Fruit fly (Drosophila melanogaster) whole organism, embryonic: ENCODE measurements around the gene Mad.

ENCODE experiments used
- Asciz ChIP-seq: fragments of 200-800 bp; sonication (Bioruptor generic); optimal IDR thresholded peaks from 2 replicates; lab custom pipeline; 2017; ENCODE audit warnings: missing biosample characterization, mild to moderate bottlenecking, missing genetic modification characterization, missing genetic modification reagents
- CG10431 ChIP-seq: fragments of 200-800 bp; sonication (Bioruptor generic); optimal IDR thresholded peaks from 3 replicates; lab custom pipeline; 2018; ENCODE audit warnings: missing biosample characterization, mild to moderate bottlenecking, missing genetic modification characterization
- CG11085 ChIP-seq: fragments of 200-800 bp; sonication (Bioruptor generic); IDR thresholded peaks from 2 replicates; pipeline ENCODE4 v1.3.6; 2022; ENCODE audit warnings: missing biosample characterization, missing genetic modification characterization
- CG12299 ChIP-seq: fragments of 200-800 bp; sonication (Bioruptor generic); optimal IDR thresholded peaks from 2 replicates; lab custom pipeline; 2018; ENCODE audit warnings: missing biosample characterization, mild to moderate bottlenecking, missing genetic modification characterization
- CG1602 ChIP-seq: fragments of 200-800 bp; sonication (Bioruptor generic); optimal IDR thresholded peaks from 3 replicates; lab custom pipeline; 2016; ENCODE audit warnings: missing biosample characterization, missing genetic modification characterization
- CG1647 ChIP-seq: fragments of 200-800 bp; sonication (Bioruptor generic); optimal IDR thresholded peaks from 3 replicates; lab custom pipeline; 2016; ENCODE audit warnings: missing biosample characterization, missing genetic modification characterization
- CG17186 ChIP-seq: fragments of 200-800 bp; sonication (Bioruptor generic); optimal IDR thresholded peaks from 3 replicates; lab custom pipeline; 2017; ENCODE audit warnings: missing biosample characterization, missing genetic modification reagents, missing genetic modification characterization
- CG17912 ChIP-seq: fragments of 200-800 bp; sonication (Bioruptor generic); optimal IDR thresholded peaks from 2 replicates; lab custom pipeline; 2018; ENCODE audit warnings: missing biosample characterization, mild to moderate bottlenecking, missing genetic modification characterization
- CG18599 ChIP-seq: fragments of 200-800 bp; sonication (Bioruptor generic); optimal IDR thresholded peaks from 3 replicates; lab custom pipeline; 2017; ENCODE audit warnings: missing biosample characterization, missing genetic modification characterization, mild to moderate bottlenecking, moderate library complexity, missing genetic modification reagents
- CG2120 ChIP-seq: fragments of 200-800 bp; sonication (Bioruptor generic); optimal IDR thresholded peaks from 3 replicates; lab custom pipeline; 2016; ENCODE audit warnings: missing biosample characterization, missing genetic modification characterization
- CG2202 ChIP-seq: fragments of 200-800 bp; sonication (Bioruptor generic); optimal IDR thresholded peaks from 2 replicates; lab custom pipeline; 2018; ENCODE audit warnings: missing biosample characterization, mild to moderate bottlenecking, missing genetic modification characterization
- CG2678 ChIP-seq: fragments of 200-800 bp; sonication (Bioruptor generic); optimal IDR thresholded peaks from 3 replicates; lab custom pipeline; 2019; ENCODE audit warnings: missing biosample characterization, mild to moderate bottlenecking, missing genetic modification characterization, moderate library complexity
- CG31441 ChIP-seq: fragments of 200-800 bp; sonication (Bioruptor generic); IDR thresholded peaks from 2 replicates; pipeline ENCODE4 v1.3.6; 2022; ENCODE audit warnings: missing biosample characterization, missing genetic modification characterization
- CG32772 ChIP-seq: fragments of 200-800 bp; sonication (Bioruptor generic); IDR thresholded peaks from 2 replicates; pipeline ENCODE4 v1.3.6; 2022; ENCODE audit warnings: missing biosample characterization, missing genetic modification characterization
- CG3281 ChIP-seq: fragments of 200-800 bp; sonication (Bioruptor generic); optimal IDR thresholded peaks from 3 replicates; lab custom pipeline; 2017; ENCODE audit warnings: missing biosample characterization, mild to moderate bottlenecking, missing genetic modification characterization
- CG33557 ChIP-seq: fragments of 200-800 bp; sonication (Bioruptor generic); optimal IDR thresholded peaks from 2 replicates; lab custom pipeline; 2019; ENCODE audit warnings: missing biosample characterization, mild to moderate bottlenecking, missing genetic modification characterization, moderate library complexity
- CG3995 ChIP-seq: fragments of 200-800 bp; sonication (Bioruptor generic); optimal IDR thresholded peaks from 3 replicates; lab custom pipeline; 2016; ENCODE audit warnings: missing biosample characterization, missing genetic modification characterization
- CG4404 ChIP-seq: fragments of 200-800 bp; sonication (Bioruptor generic); IDR thresholded peaks from 2 replicates; pipeline ENCODE4 v1.3.6; 2022; ENCODE audit warnings: missing biosample characterization, missing genetic modification characterization
- CG4820 ChIP-seq: fragments of 200-800 bp; sonication (Bioruptor generic); optimal IDR thresholded peaks from 3 replicates; lab custom pipeline; 2016; ENCODE audit warnings: missing biosample characterization, missing genetic modification characterization
- CG5245 ChIP-seq: fragments of 200-800 bp; sonication (Bioruptor generic); optimal IDR thresholded peaks from 3 replicates; lab custom pipeline; 2016; ENCODE audit warnings: missing biosample characterization, missing genetic modification characterization
- D19A ChIP-seq: fragments of 200-800 bp; optimal IDR thresholded peaks from 3 replicates; lab custom pipeline; 2019; ENCODE audit warnings: missing biosample characterization, mild to moderate bottlenecking, missing genetic modification characterization, moderate library complexity
- Dad ChIP-seq: fragments of 200-800 bp; sonication (Bioruptor generic); optimal IDR thresholded peaks from 3 replicates; lab custom pipeline; 2016; ENCODE audit warnings: missing biosample characterization, missing genetic modification characterization
- E2f1 ChIP-seq: fragments of 200-800 bp; sonication (Bioruptor generic); IDR thresholded peaks from 2 replicates; pipeline ENCODE4 v1.3.6; 2022; ENCODE audit warnings: missing biosample characterization, missing genetic modification characterization
- H2.0 ChIP-seq: fragments of 200-800 bp; sonication (Bioruptor generic); IDR thresholded peaks from 2 replicates; pipeline ENCODE4 v1.3.6; 2022; ENCODE audit warnings: missing biosample characterization, missing genetic modification characterization
- HmgZ ChIP-seq: fragments of 200-800 bp; sonication (Bioruptor generic); optimal IDR thresholded peaks from 2 replicates; lab custom pipeline; 2018; ENCODE audit warnings: missing biosample characterization, mild to moderate bottlenecking, missing genetic modification characterization
- Hr39 ChIP-seq: fragments of >200 bp; optimal IDR thresholded peaks from 2 replicates; lab custom pipeline; 2017
- Opbp ChIP-seq: fragments of 200-800 bp; sonication (Bioruptor generic); IDR thresholded peaks from 3 replicates; pipeline ENCODE4 v1.3.6; 2022; ENCODE audit warnings: missing biosample characterization, missing genetic modification characterization; ENCODE audit not compliant: partially characterized antibody
- Poxn ChIP-seq: fragments of 200-800 bp; sonication (Bioruptor generic); IDR thresholded peaks from 2 replicates; pipeline ENCODE4 v1.3.6; 2022; ENCODE audit warnings: missing biosample characterization, missing genetic modification characterization
- TFAM ChIP-seq: fragments of 200-800 bp; sonication (Bioruptor generic); optimal IDR thresholded peaks from 2 replicates; lab custom pipeline; 2017; ENCODE audit warnings: missing biosample characterization, missing genetic modification characterization, inconsistent platforms
- Taf1 ChIP-seq: fragments of 200-800 bp; sonication (Bioruptor generic); IDR thresholded peaks from 2 replicates; pipeline ENCODE4 v1.3.6; 2022; ENCODE audit warnings: missing biosample characterization, missing genetic modification characterization
- Trl ChIP-seq, 3 experiments: fragments of >200 bp in 2 of 3; fragments of 200-800 bp in 1 of 3; sonication (Bioruptor generic) in 1 of 3; optimal IDR thresholded peaks; 2 replicates in 1 of 3; 3 replicates in 2 of 3; lab custom pipeline; 2016 to 2017; ENCODE audit warnings: missing biosample characterization in 1 of 3, missing genetic modification characterization in 1 of 3
- al ChIP-seq: fragments of 200-800 bp; sonication (Bioruptor generic); IDR thresholded peaks from 2 replicates; pipeline ENCODE4 v1.3.6; 2022; ENCODE audit warnings: missing biosample characterization, missing genetic modification characterization
- amos ChIP-seq: fragments of 200-800 bp; sonication (Bioruptor generic); IDR thresholded peaks from 2 replicates; pipeline ENCODE4 v1.3.6; 2022; ENCODE audit warnings: missing biosample characterization, missing genetic modification characterization; ENCODE audit not compliant: partially characterized antibody
- ara ChIP-seq: fragments of 200-800 bp; sonication (Bioruptor generic); IDR thresholded peaks from 2 replicates; pipeline ENCODE4 v1.3.6; 2022; ENCODE audit warnings: missing biosample characterization, missing genetic modification characterization
- btn ChIP-seq: fragments of 200-800 bp; sonication (Bioruptor generic); optimal IDR thresholded peaks from 2 replicates; lab custom pipeline; 2016; ENCODE audit warnings: missing biosample characterization, missing genetic modification characterization
- cas ChIP-seq: fragments of 200-800 bp; sonication (Bioruptor generic); IDR thresholded peaks from 2 replicates; pipeline ENCODE4 v1.3.6; 2022; ENCODE audit warnings: missing biosample characterization, missing genetic modification characterization
- chif ChIP-seq, 2 experiments: fragments of 200-800 bp; sonication (Bioruptor generic); optimal IDR thresholded peaks; 3 replicates each; lab custom pipeline; 2016; ENCODE audit warnings: missing biosample characterization in 2 of 2, missing genetic modification characterization in 2 of 2
- dm ChIP-seq: fragments of 200-800 bp; sonication (Bioruptor generic); optimal IDR thresholded peaks from 3 replicates; lab custom pipeline; 2016; ENCODE audit warnings: missing biosample characterization, missing genetic modification characterization
- en ChIP-seq: fragments of 200-800 bp; sonication (Bioruptor generic); optimal IDR thresholded peaks from 2 replicates; lab custom pipeline; 2016; ENCODE audit warnings: missing biosample characterization, missing genetic modification characterization
- gcm ChIP-seq: fragments of 200-800 bp; sonication (Bioruptor generic); optimal IDR thresholded peaks from 2 replicates; lab custom pipeline; 2019; ENCODE audit warnings: missing biosample characterization, mild to moderate bottlenecking, missing genetic modification characterization, moderate library complexity
- gfzf ChIP-seq: fragments of 200-800 bp; sonication (Bioruptor generic); optimal IDR thresholded peaks from 2 replicates; lab custom pipeline; 2016; ENCODE audit warnings: missing biosample characterization, mild to moderate bottlenecking, missing genetic modification characterization, moderate library complexity
- ind ChIP-seq: fragments of 200-800 bp; sonication (Bioruptor generic); optimal IDR thresholded peaks from 3 replicates; lab custom pipeline; 2016; ENCODE audit warnings: missing biosample characterization, missing genetic modification characterization
- jing ChIP-seq: fragments of 200-800 bp; sonication (Bioruptor generic); optimal IDR thresholded peaks from 2 replicates; lab custom pipeline; 2018; ENCODE audit warnings: missing biosample characterization, mild to moderate bottlenecking, missing genetic modification characterization
- ken ChIP-seq: fragments of 200-800 bp; sonication (Bioruptor generic); IDR thresholded peaks from 3 replicates; pipeline ENCODE4 v1.3.6; 2022; ENCODE audit warnings: missing biosample characterization, missing genetic modification characterization
- kni ChIP-seq: fragments of 200-800 bp; sonication (Bioruptor generic); optimal IDR thresholded peaks from 3 replicates; lab custom pipeline; 2017; ENCODE audit warnings: mild to moderate bottlenecking, missing biosample characterization, missing genetic modification reagents, missing genetic modification characterization
- lab ChIP-seq: fragments of 200-800 bp; sonication (Bioruptor generic); optimal IDR thresholded peaks from 3 replicates; lab custom pipeline; 2017; ENCODE audit warnings: missing biosample characterization, missing genetic modification characterization, mild to moderate bottlenecking, moderate library complexity, missing genetic modification reagents
- phol ChIP-seq: fragments of 200-800 bp; sonication (Bioruptor generic); optimal IDR thresholded peaks from 3 replicates; lab custom pipeline; 2018; ENCODE audit warnings: missing biosample characterization, mild to moderate bottlenecking, missing genetic modification characterization, moderate library complexity
- psq ChIP-seq: fragments of 200-800 bp; sonication (Bioruptor generic); optimal IDR thresholded peaks from 2 replicates; lab custom pipeline; 2017; ENCODE audit warnings: missing biosample characterization, missing genetic modification characterization
- scrt ChIP-seq: fragments of 200-800 bp; sonication (Bioruptor generic); optimal IDR thresholded peaks from 2 replicates; lab custom pipeline; 2018; ENCODE audit warnings: missing biosample characterization, mild to moderate bottlenecking, missing genetic modification characterization, moderate library complexity
- sima ChIP-seq: fragments of 200-800 bp; sonication (Bioruptor generic); optimal IDR thresholded peaks from 2 replicates; lab custom pipeline; 2016; ENCODE audit warnings: missing biosample characterization, missing genetic modification characterization
- wek ChIP-seq: fragments of 200-800 bp; sonication (Bioruptor generic); optimal IDR thresholded peaks from 3 replicates; lab custom pipeline; 2018; ENCODE audit warnings: missing biosample characterization, mild to moderate bottlenecking, missing genetic modification characterization, moderate library complexity
- zfh2 ChIP-seq: fragments of 200-800 bp; sonication (Bioruptor generic); optimal IDR thresholded peaks from 2 replicates; lab custom pipeline; 2016; ENCODE audit warnings: missing biosample characterization, missing genetic modification characterization

Mad gene

dm6 chr2L:3100812-3101211, 58.6 kb downstream of the Mad start (continued):
- peak; percentile 32 for TF ChIP-seq CG18599
- TF ChIP-seq CG31441 (GFP tag; lab: Robert Waterston, UW) = peak; percentile 52
- TF ChIP-seq lab (GFP tag; lab: Kevin White, UChicago) = peak; percentile 30
- TF ChIP-seq CG4820 (GFP tag; lab: Kevin White, UChicago) = no peak
- TF ChIP-seq gcm (GFP tag; lab: Kevin White, UChicago) = no peak
- no peak for TF ChIP-seq cas
- peak; percentile 73 for TF ChIP-seq CG32772
- TF ChIP-seq Poxn = no peak
- no peak for TF ChIP-seq jing (GFP tag; lab: Kevin White, UChicago)
- no peak for TF ChIP-seq CG2120 (GFP tag; lab: Kevin White, UChicago)
- TF ChIP-seq Taf1 = no peak
- TF ChIP-seq E2f1 = 0 out of 2 replicates have a peak, but pooled peaks have one; percentile 13
- TF ChIP-seq D19A = peak; percentile 43
- no peak for TF ChIP-seq dm (GFP tag; lab: Kevin White, UChicago)
- TF ChIP-seq HmgZ (tag; lab: Kevin White, UChicago) = peak; percentile 2
- TF ChIP-seq H2.0 (GFP tag; lab: Robert Waterston, UW) = peak; percentile 62
- TF ChIP-seq kni = no peak
- TF ChIP-seq CG2202 (tag; lab: Kevin White, UChicago) = no peak
- no peak for TF ChIP-seq CG3995 (GFP tag; lab: Kevin White, UChicago)
- no peak for TF ChIP-seq CG1647 (GFP tag; lab: Kevin White, UChicago)
- no peak for TF ChIP-seq CG33557 (GFP tag; lab: Kevin White, UChicago)
- TF ChIP-seq btn (GFP tag; lab: Kevin White, UChicago) = no peak
- no peak for TF ChIP-seq Trl (optimal IDR thresholded peaks at IDR 0.05; lab: Kevin White, UChicago)
- no peak for TF ChIP-seq Trl (GFP tag; optimal IDR thresholded peaks at IDR 0.05; lab: Kevin White, UChicago)
- peak; percentile 12 for TF ChIP-seq Dad (GFP tag; lab: Kevin White, UChicago)
- TF ChIP-seq CG17186 (GFP tag; lab: Kevin White, UChicago) = no peak
- no peak for TF ChIP-seq psq
- TF ChIP-seq al (GFP tag; lab: Robert Waterston, UW) = 0 out of 2 replicates have a peak, but pooled peaks have one; percentile 9
- TF ChIP-seq wek = no peak
- TF ChIP-seq Opbp = no peak
- no peak for TF ChIP-seq CG3281
- TF ChIP-seq CG4404 (GFP tag; lab: Robert Waterston, UW) = no peak
- TF ChIP-seq CG2678 (tag; lab: Kevin White, UChicago) = peak; percentile 57
- no peak for TF ChIP-seq CG5245
- no peak for TF ChIP-seq gfzf
- TF ChIP-seq CG12299 (tag; lab: Kevin White, UChicago) = no peak
- TF ChIP-seq zfh2 (GFP tag; lab: Kevin White, UChicago) = no peak
- peak; percentile 38 for TF ChIP-seq Asciz (GFP tag; lab: Kevin White, UChicago)
- TF ChIP-seq phol (tag; lab: Kevin White, UChicago) = peak; percentile 48
- no peak for TF ChIP-seq sima
- no peak for TF ChIP-seq scrt (GFP tag; lab: Kevin White, UChicago)
- peak; percentile 54 for TF ChIP-seq ara
- TF ChIP-seq ind = peak; percentile 23
- TF ChIP-seq CG11085 (GFP tag; lab: Robert Waterston, UW) = no peak
- no peak for TF ChIP-seq en (GFP tag; lab: Kevin White, UChicago)
- no peak for TF ChIP-seq CG10431 (GFP tag; lab: Kevin White, UChicago)
- TF ChIP-seq TFAM = no peak
- TF ChIP-seq chif (GFP tag; optimal IDR thresholded peaks at IDR 0.05; lab: Kevin White, UChicago) = peak in 1 of 2 experiments; percentile 19
- no peak for TF ChIP-seq amos (GFP tag; lab: Robert Waterston, UW)
- no peak for TF ChIP-seq CG17912 (GFP tag; lab: Kevin White, UChicago)
- peak; percentile 78; the same call in 2 of the 3 replicates for TF ChIP-seq ken (GFP tag; lab: Robert Waterston, UW)
- TF ChIP-seq CG1602 (GFP tag; lab: Kevin White, UChicago) = peak; percentile 27
- no peak for TF ChIP-seq Hr39 (lab: Kevin White, UChicago)
